Worm (Caenorhabditis elegans) whole organism, late embryonic: ENCODE data around the gene fbxa-126.
A peak's percentile ranks its signal among the peaks of the same experiment; 100 is the strongest.

Experiments used
- C38D4.7 ChIP-seq: fragments of 200-800 bp; sonication (Bioruptor generic); optimal IDR thresholded peaks from 2 replicates; lab custom pipeline; 2018; ENCODE audit warnings: mild to moderate bottlenecking, missing genetic modification characterization, moderate library complexity, missing compliant biosample characterization
- K09A11.1 ChIP-seq: sonication (generic microtip); optimal IDR thresholded peaks from 2 replicates; lab custom pipeline; 2017; ENCODE audit warnings: antibody characterized with exemption, mild to moderate bottlenecking, missing genetic modification characterization, missing compliant biosample characterization; ENCODE audit not compliant: insufficient read depth
- T23F11.4 ChIP-seq: fragments of 200-800 bp; sonication (Bioruptor generic); optimal IDR thresholded peaks from 2 replicates; lab custom pipeline; 2018; ENCODE audit warnings: mild to moderate bottlenecking, missing genetic modification characterization, missing compliant biosample characterization
- Y22D7AL.16 ChIP-seq: sonication (generic microtip); optimal IDR thresholded peaks from 2 replicates; lab custom pipeline; 2016; ENCODE audit warnings: missing genetic modification characterization, missing compliant biosample characterization
- ahr-1 ChIP-seq: sonication (generic microtip); optimal IDR thresholded peaks from 2 replicates; lab custom pipeline; 2016; ENCODE audit warnings: missing genetic modification characterization, missing compliant biosample characterization
- ceh-14 ChIP-seq: sonication (generic microtip); optimal IDR thresholded peaks from 2 replicates; lab custom pipeline; 2016; ENCODE audit warnings: missing genotype, missing genetic modification characterization, missing compliant biosample characterization
- ceh-18 ChIP-seq: sonication (generic microtip); optimal IDR thresholded peaks from 2 replicates; lab custom pipeline; 2016; ENCODE audit warnings: missing genetic modification characterization, missing compliant biosample characterization
- ceh-19 ChIP-seq: fragments of 200-800 bp; sonication (Bioruptor generic); optimal IDR thresholded peaks from 2 replicates; lab custom pipeline; 2018; ENCODE audit warnings: mild to moderate bottlenecking, missing genetic modification characterization, missing compliant biosample characterization
- ceh-2 ChIP-seq: sonication (generic microtip); optimal IDR thresholded peaks from 2 replicates; lab custom pipeline; 2016; ENCODE audit warnings: missing genotype, missing genetic modification characterization, missing compliant biosample characterization
- ceh-22 ChIP-seq: sonication (generic microtip); optimal IDR thresholded peaks from 2 replicates; lab custom pipeline; 2017; ENCODE audit warnings: missing biosample characterization, missing genetic modification characterization
- ceh-24 ChIP-seq: sonication (generic microtip); optimal IDR thresholded peaks from 2 replicates; lab custom pipeline; 2016; ENCODE audit warnings: mild to moderate bottlenecking, missing genetic modification characterization, missing compliant biosample characterization
- ceh-30 ChIP-seq: fragments of 150-350 bp; optimal IDR thresholded peaks from 2 replicates; lab custom pipeline; 2014; ENCODE audit warnings: missing biosample characterization, missing genetic modification characterization
- ceh-31 ChIP-seq: sonication (generic microtip); optimal IDR thresholded peaks from 2 replicates; lab custom pipeline; 2016; ENCODE audit warnings: missing genetic modification characterization, missing compliant biosample characterization
- ceh-34 ChIP-seq: sonication (generic microtip); optimal IDR thresholded peaks from 2 replicates; lab custom pipeline; 2016; ENCODE audit warnings: mild to moderate bottlenecking, missing genetic modification characterization, missing compliant biosample characterization
- ceh-48 ChIP-seq: sonication (generic microtip); optimal IDR thresholded peaks from 2 replicates; lab custom pipeline; 2016; ENCODE audit warnings: missing genetic modification characterization, inconsistent platforms, missing compliant biosample characterization
- che-1 ChIP-seq: sonication (generic microtip); optimal IDR thresholded peaks from 2 replicates; lab custom pipeline; 2016; ENCODE audit warnings: mild to moderate bottlenecking, missing genetic modification characterization, missing compliant biosample characterization
- dmd-4 ChIP-seq: sonication (generic microtip); optimal IDR thresholded peaks from 2 replicates; lab custom pipeline; 2016; ENCODE audit warnings: borderline replicate concordance, missing genetic modification characterization, missing compliant biosample characterization
- ets-4 ChIP-seq: sonication (generic microtip); optimal IDR thresholded peaks from 2 replicates; lab custom pipeline; 2016; ENCODE audit warnings: missing genetic modification characterization, missing compliant biosample characterization
- eyg-1 ChIP-seq: sonication (generic microtip); optimal IDR thresholded peaks from 2 replicates; lab custom pipeline; 2016; ENCODE audit warnings: missing genotype, missing genetic modification characterization, missing compliant biosample characterization
- fax-1 ChIP-seq: sonication (generic microtip); optimal IDR thresholded peaks from 2 replicates; lab custom pipeline; 2016; ENCODE audit warnings: missing genotype, missing genetic modification characterization, missing compliant biosample characterization
- fkh-10 ChIP-seq: fragments of 150-350 bp; optimal IDR thresholded peaks from 2 replicates; lab custom pipeline; 2014; ENCODE audit warnings: missing biosample characterization, missing genetic modification reagents, missing genetic modification characterization
- fkh-6 ChIP-seq: sonication (generic microtip); optimal IDR thresholded peaks from 2 replicates; lab custom pipeline; 2016; ENCODE audit warnings: missing genetic modification characterization, missing compliant biosample characterization
- hlh-13 ChIP-seq: fragments of 200-800 bp; sonication (Bioruptor generic); optimal IDR thresholded peaks from 2 replicates; lab custom pipeline; 2018; ENCODE audit warnings: mild to moderate bottlenecking, missing genetic modification characterization, missing compliant biosample characterization
- hlh-15 ChIP-seq: sonication (generic microtip); optimal IDR thresholded peaks from 2 replicates; lab custom pipeline; 2016; ENCODE audit warnings: missing genetic modification characterization, missing compliant biosample characterization
- hlh-30 ChIP-seq: sonication (generic microtip); optimal IDR thresholded peaks from 2 replicates; lab custom pipeline; 2017; ENCODE audit warnings: antibody characterized with exemption, missing genetic modification characterization, missing compliant biosample characterization; ENCODE audit not compliant: insufficient read depth
- hlh-8 ChIP-seq: sonication (generic microtip); optimal IDR thresholded peaks from 2 replicates; lab custom pipeline; 2016; ENCODE audit warnings: missing genotype, missing genetic modification characterization, missing compliant biosample characterization
- mec-3 ChIP-seq: sonication (generic microtip); optimal IDR thresholded peaks from 2 replicates; lab custom pipeline; 2016; ENCODE audit warnings: borderline replicate concordance, missing genetic modification characterization, missing compliant biosample characterization
- nfya-1 ChIP-seq: sonication (generic microtip); optimal IDR thresholded peaks from 2 replicates; lab custom pipeline; 2017; ENCODE audit warnings: missing genetic modification characterization, mild to moderate bottlenecking, missing compliant biosample characterization, antibody characterized with exemption, moderate library complexity
- nhr-11 ChIP-seq: fragments of 150-350 bp; optimal IDR thresholded peaks from 2 replicates; lab custom pipeline; 2014; ENCODE audit warnings: missing biosample characterization, missing genetic modification characterization
- nhr-232 ChIP-seq: sonication (generic microtip); optimal IDR thresholded peaks from 2 replicates; lab custom pipeline; 2016; ENCODE audit warnings: missing genetic modification characterization, missing compliant biosample characterization
- npax-4 ChIP-seq: sonication (generic microtip); optimal IDR thresholded peaks from 2 replicates; lab custom pipeline; 2016; ENCODE audit warnings: missing genetic modification characterization, missing compliant biosample characterization
- odd-2 ChIP-seq: sonication (generic microtip); optimal IDR thresholded peaks from 2 replicates; lab custom pipeline; 2017; ENCODE audit warnings: antibody characterized with exemption, mild to moderate bottlenecking, missing genetic modification characterization, missing compliant biosample characterization
- pag-3 ChIP-seq: sonication (generic microtip); optimal IDR thresholded peaks from 2 replicates; lab custom pipeline; 2016; ENCODE audit warnings: missing compliant biosample characterization, missing genetic modification characterization, borderline replicate concordance
- pha-2 ChIP-seq: sonication (generic microtip); optimal IDR thresholded peaks from 2 replicates; lab custom pipeline; 2017; ENCODE audit warnings: mild to moderate bottlenecking, missing genetic modification characterization, missing compliant biosample characterization
- pros-1 ChIP-seq: fragments of 150-350 bp; optimal IDR thresholded peaks from 2 replicates; lab custom pipeline; 2014; ENCODE audit warnings: missing biosample characterization, missing genetic modification reagents, missing genetic modification characterization
- ref-2 ChIP-seq: sonication (generic microtip); optimal IDR thresholded peaks from 2 replicates; lab custom pipeline; 2016; ENCODE audit warnings: missing genetic modification characterization, missing compliant biosample characterization
- rnt-1 ChIP-seq: sonication (generic microtip); optimal IDR thresholded peaks from 2 replicates; lab custom pipeline; 2016; ENCODE audit warnings: missing genetic modification characterization, missing compliant biosample characterization
- sdc-2 ChIP-seq: sonication (generic microtip); optimal IDR thresholded peaks from 2 replicates; lab custom pipeline; 2016; ENCODE audit warnings: missing genotype, missing genetic modification characterization, missing compliant biosample characterization
- sox-4 ChIP-seq: sonication (generic microtip); optimal IDR thresholded peaks from 2 replicates; lab custom pipeline; 2017; ENCODE audit warnings: mild to moderate bottlenecking, missing genetic modification characterization, inconsistent platforms, missing compliant biosample characterization
- ttx-3 ChIP-seq: sonication (generic microtip); optimal IDR thresholded peaks from 2 replicates; lab custom pipeline; 2016; ENCODE audit warnings: missing genetic modification reagents, missing genetic modification characterization, missing compliant biosample characterization
- unc-3 ChIP-seq, 2 experiments: fragments of 200-800 bp in 1 of 2; sonication (Bioruptor generic) in 1 of 2; sonication (generic microtip) in 1 of 2; conservative IDR thresholded peaks in 1 of 2; optimal IDR thresholded peaks in 1 of 2; 2 replicates each; pipeline versions ENCODE4 v1.3.6 to Lab custom; 2016 to 2022; ENCODE audit warnings: missing compliant biosample characterization in 2 of 2, missing genetic modification characterization in 2 of 2, missing genetic modification reagents in 1 of 2
- unc-42 ChIP-seq: sonication (generic microtip); optimal IDR thresholded peaks from 2 replicates; lab custom pipeline; 2016; ENCODE audit warnings: missing genotype, missing genetic modification characterization, missing compliant biosample characterization
- unc-55 ChIP-seq: sonication (generic microtip); optimal IDR thresholded peaks from 2 replicates; lab custom pipeline; 2017; ENCODE audit warnings: missing biosample characterization, missing genetic modification reagents, missing genetic modification characterization
- unc-86 ChIP-seq: sonication (generic microtip); optimal IDR thresholded peaks from 2 replicates; lab custom pipeline; 2016; ENCODE audit warnings: missing genetic modification characterization, missing compliant biosample characterization

Gene fbxa-126

DNA sequence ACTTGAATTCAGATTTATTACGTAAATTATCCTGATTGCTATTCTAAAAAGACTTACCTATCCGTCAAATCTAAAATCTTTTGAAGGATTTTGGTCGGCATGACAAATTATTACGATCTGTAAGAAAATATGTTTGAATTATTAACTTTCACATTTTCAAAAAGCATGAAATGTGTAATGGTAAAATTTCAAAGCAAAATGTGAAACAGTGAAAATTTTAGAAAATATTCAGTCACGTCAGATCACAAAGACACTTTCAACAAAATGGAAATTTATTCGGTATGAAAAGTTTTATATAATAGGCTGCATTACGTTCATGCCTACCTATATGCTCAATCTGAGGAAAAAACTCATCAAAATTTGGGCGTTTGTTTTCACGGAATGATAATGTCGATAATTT, at the start of gene fbxa-126:
Gene fbxa-126 (minus strand): TSS at position 101 of the 400 bp plus-strand sequence.
- TF ChIP-seq pha-2 (tag; lab: Kevin White, UChicago), result no peak
- no peak for TF ChIP-seq ceh-18
- TF ChIP-seq mec-3, result no peak
- TF ChIP-seq odd-2 (tag; lab: Kevin White, UChicago), result no peak
- TF ChIP-seq fkh-6 (tag; lab: Kevin White, UChicago), result no peak
- no peak for TF ChIP-seq sdc-2 (tag; lab: Kevin White, UChicago)
- TF ChIP-seq Y22D7AL.16 (tag; lab: Kevin White, UChicago), result no peak
- no peak for TF ChIP-seq nhr-232 (tag; lab: Kevin White, UChicago)
- no peak for TF ChIP-seq fax-1
- no peak for TF ChIP-seq sox-4 (tag; lab: Kevin White, UChicago)
- TF ChIP-seq unc-3 (GFP tag; conservative IDR thresholded peaks at IDR 0.05; lab: Robert Waterston, UW), result no peak
- TF ChIP-seq unc-3 (tag; optimal IDR thresholded peaks at IDR 0.05; lab: Kevin White, UChicago), result no peak
- no peak for TF ChIP-seq hlh-8 (tag; lab: Kevin White, UChicago)
- no peak for TF ChIP-seq ceh-48 (tag; lab: Kevin White, UChicago)
- no peak for TF ChIP-seq npax-4 (tag; lab: Kevin White, UChicago)
- TF ChIP-seq ceh-24 (tag; lab: Kevin White, UChicago), result no peak
- TF ChIP-seq nfya-1 (tag; lab: Kevin White, UChicago), result no peak
- TF ChIP-seq ceh-30, result no peak
- no peak for TF ChIP-seq rnt-1 (tag; lab: Kevin White, UChicago)

DNA sequence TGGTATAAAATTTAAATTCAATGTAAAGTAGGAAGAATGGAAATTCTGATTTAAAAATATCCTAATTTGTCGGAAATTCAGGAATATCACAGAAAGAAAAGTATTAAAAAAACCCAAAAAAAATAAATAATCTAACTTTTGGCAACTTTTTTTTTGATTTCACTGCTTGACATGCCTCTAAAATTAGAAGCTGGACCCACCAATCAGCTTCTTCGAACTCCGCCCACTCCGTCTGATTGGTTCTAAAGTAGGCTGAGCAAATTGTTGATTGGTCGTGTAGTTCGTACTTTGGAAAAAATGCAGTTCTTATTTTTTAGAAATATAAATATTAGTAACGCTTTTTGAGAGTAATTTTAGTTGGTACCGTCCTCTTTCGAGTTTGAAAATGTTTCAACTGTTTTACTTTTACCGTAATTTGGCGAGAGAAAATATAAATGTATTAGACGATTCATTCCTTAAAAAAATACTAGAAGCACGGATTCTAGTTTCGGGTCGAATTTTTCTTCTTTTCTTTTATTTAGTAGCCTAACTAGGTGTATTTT, 44.4 kb upstream of the fbxa-126 start:
- peak; percentile 94 for TF ChIP-seq nfya-1 (tag; lab: Kevin White, UChicago)
- TF ChIP-seq T23F11.4 (GFP tag; lab: Kevin White, UChicago), result no peak

DNA sequence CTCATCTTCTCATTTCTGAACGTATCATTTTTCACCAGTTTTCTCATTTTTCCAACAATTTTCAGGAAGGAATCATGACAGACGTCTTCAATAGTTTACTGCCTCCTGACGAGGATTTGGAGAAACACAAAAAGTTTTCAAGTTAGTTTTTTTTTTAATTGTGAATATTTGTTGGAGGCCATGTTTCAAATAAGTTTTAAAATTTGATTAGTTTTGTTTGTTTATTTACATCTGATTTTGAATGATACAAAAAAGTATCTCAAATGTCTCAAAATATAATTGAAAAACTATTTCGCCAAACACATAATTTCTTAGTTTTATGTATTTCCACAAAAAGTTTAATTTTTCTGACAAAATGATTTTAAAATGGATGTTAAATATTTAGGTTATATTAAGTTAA, 39.6 kb upstream of the fbxa-126 start, which contains the start of gene ssu-2:
Gene ssu-2 (plus strand): TSS at position 59 of the 400 bp plus-strand sequence.
- TF ChIP-seq ceh-48 (tag; lab: Kevin White, UChicago) (no peak), ttx-3 (tag; lab: Kevin White, UChicago) (no peak), unc-86 (tag; lab: Kevin White, UChicago) (no peak)

DNA sequence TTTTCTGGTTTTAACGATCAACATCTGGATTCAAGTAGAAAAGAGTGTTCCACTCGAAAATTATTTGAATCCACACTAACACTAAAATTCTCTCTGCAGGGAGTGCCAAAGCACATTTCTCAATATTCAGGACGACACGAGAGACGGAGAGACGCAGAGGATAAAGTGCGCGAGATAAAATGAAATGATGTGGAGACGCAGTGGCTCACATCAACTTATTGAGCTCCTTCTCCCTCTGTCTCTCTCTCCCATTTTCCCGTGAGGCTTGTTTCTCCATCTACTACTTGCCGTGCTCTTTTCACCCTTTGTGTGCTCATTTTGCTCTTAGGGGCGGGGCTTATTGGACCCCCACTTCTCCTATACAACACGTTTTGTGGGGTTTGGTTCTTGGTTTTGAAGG, 34.6 kb upstream of the fbxa-126 start:
- no peak for TF ChIP-seq hlh-15
- no peak for TF ChIP-seq eyg-1 (tag; lab: Kevin White, UChicago)
- no peak for TF ChIP-seq ceh-2
- TF ChIP-seq rnt-1 (tag; lab: Kevin White, UChicago), result peak; percentile 27
- no peak for TF ChIP-seq ahr-1 (tag; lab: Kevin White, UChicago)
- peak; percentile 54 for TF ChIP-seq hlh-8 (tag; lab: Kevin White, UChicago)
- no peak for TF ChIP-seq pros-1
- TF ChIP-seq hlh-13 (GFP tag; lab: Kevin White, UChicago), result no peak
- no peak for TF ChIP-seq ref-2 (tag; lab: Kevin White, UChicago)
- no peak for TF ChIP-seq npax-4 (tag; lab: Kevin White, UChicago)
- TF ChIP-seq ceh-22, result no peak
- TF ChIP-seq hlh-30 (tag; lab: Kevin White, UChicago), result no peak
- no peak for TF ChIP-seq unc-86 (tag; lab: Kevin White, UChicago)
- no peak for TF ChIP-seq K09A11.1 (tag; lab: Kevin White, UChicago)
- TF ChIP-seq ceh-18, result peak; percentile 60
- peak; percentile 76 for TF ChIP-seq unc-55 (GFP tag; lab: Kevin White, UChicago)
- peak; percentile 53 for TF ChIP-seq nfya-1 (tag; lab: Kevin White, UChicago)
- peak; percentile 79 for TF ChIP-seq ceh-31 (tag; lab: Kevin White, UChicago)
- TF ChIP-seq ceh-19 (GFP tag; lab: Kevin White, UChicago), result peak; percentile 2
- TF ChIP-seq pag-3 (tag; lab: Kevin White, UChicago), result no peak
- no peak for TF ChIP-seq dmd-4 (tag; lab: Kevin White, UChicago)
- TF ChIP-seq ceh-14 (tag; lab: Kevin White, UChicago), result no peak
- no peak for TF ChIP-seq C38D4.7 (GFP tag; lab: Kevin White, UChicago)
- TF ChIP-seq unc-42 (tag; lab: Kevin White, UChicago), result peak; percentile 82
- TF ChIP-seq nhr-11 (tag; lab: Kevin White, UChicago), result no peak
- no peak for TF ChIP-seq fkh-10
- no peak for TF ChIP-seq ttx-3 (tag; lab: Kevin White, UChicago)
- no peak for TF ChIP-seq che-1 (tag; lab: Kevin White, UChicago)
- peak; percentile 13 for TF ChIP-seq ceh-34 (tag; lab: Kevin White, UChicago)
- no peak for TF ChIP-seq ets-4 (tag; lab: Kevin White, UChicago)
- TF ChIP-seq nhr-232 (tag; lab: Kevin White, UChicago), result no peak
- TF ChIP-seq odd-2 (tag; lab: Kevin White, UChicago), result no peak
- no peak for TF ChIP-seq fkh-6 (tag; lab: Kevin White, UChicago)
